Fruit fly (Drosophila melanogaster) whole organism, embryonic: ENCODE results near the gene CG14454.

Source experiments
- Adf1 ChIP-seq: fragments of 200-800 bp; sonication (Bioruptor generic); IDR thresholded peaks from 2 replicates; pipeline ENCODE4 v1.3.6; 2022; ENCODE audit warnings: missing biosample characterization, missing genetic modification characterization
- CG10209 ChIP-seq: fragments of 200-800 bp; sonication (Bioruptor generic); optimal IDR thresholded peaks from 3 replicates; lab custom pipeline; 2017; ENCODE audit warnings: missing biosample characterization, mild to moderate bottlenecking, missing genetic modification characterization, missing genetic modification reagents
- CG1024 ChIP-seq: fragments of 200-800 bp; sonication (Bioruptor generic); IDR thresholded peaks from 2 replicates; pipeline ENCODE4 v1.3.6; 2022; ENCODE audit warnings: missing biosample characterization, missing genetic modification characterization
- CG10543 ChIP-seq: fragments of 200-800 bp; sonication (Bioruptor generic); optimal IDR thresholded peaks from 3 replicates; lab custom pipeline; 2017; ENCODE audit warnings: missing biosample characterization, mild to moderate bottlenecking, missing genetic modification characterization, moderate library complexity
- CG11093 ChIP-seq: fragments of 200-800 bp; sonication (Bioruptor generic); IDR thresholded peaks from 3 replicates; pipeline ENCODE4 v1.3.6; 2022; ENCODE audit warnings: missing biosample characterization, missing genetic modification characterization
- CG13123 ChIP-seq: fragments of 200-800 bp; sonication (Bioruptor generic); optimal IDR thresholded peaks from 2 replicates; lab custom pipeline; 2016; ENCODE audit warnings: missing biosample characterization, missing genetic modification characterization
- CG14710 ChIP-seq: fragments of 200-800 bp; sonication (Bioruptor generic); optimal IDR thresholded peaks from 3 replicates; lab custom pipeline; 2019; ENCODE audit warnings: missing biosample characterization, mild to moderate bottlenecking, missing genetic modification characterization, moderate library complexity
- CG17912 ChIP-seq: fragments of 200-800 bp; sonication (Bioruptor generic); optimal IDR thresholded peaks from 2 replicates; lab custom pipeline; 2018; ENCODE audit warnings: missing biosample characterization, mild to moderate bottlenecking, missing genetic modification characterization
- CG1792 ChIP-seq: fragments of 200-800 bp; sonication (Bioruptor generic); optimal IDR thresholded peaks from 2 replicates; lab custom pipeline; 2016; ENCODE audit warnings: missing biosample characterization, missing genetic modification characterization
- CG18011 ChIP-seq: fragments of 200-800 bp; sonication (Bioruptor generic); optimal IDR thresholded peaks from 2 replicates; lab custom pipeline; 2017; ENCODE audit warnings: missing biosample characterization, missing genetic modification characterization, mild to moderate bottlenecking, moderate library complexity, missing genotype
- CG18476 ChIP-seq: fragments of 200-800 bp; sonication (Bioruptor generic); optimal IDR thresholded peaks from 2 replicates; lab custom pipeline; 2016; ENCODE audit warnings: missing biosample characterization, mild to moderate bottlenecking, missing genetic modification characterization
- CG2202 ChIP-seq: fragments of 200-800 bp; sonication (Bioruptor generic); optimal IDR thresholded peaks from 2 replicates; lab custom pipeline; 2018; ENCODE audit warnings: missing biosample characterization, mild to moderate bottlenecking, missing genetic modification characterization
- CG31441 ChIP-seq: fragments of 200-800 bp; sonication (Bioruptor generic); IDR thresholded peaks from 2 replicates; pipeline ENCODE4 v1.3.6; 2022; ENCODE audit warnings: missing biosample characterization, missing genetic modification characterization
- CG3995 ChIP-seq: fragments of 200-800 bp; sonication (Bioruptor generic); optimal IDR thresholded peaks from 3 replicates; lab custom pipeline; 2016; ENCODE audit warnings: missing biosample characterization, missing genetic modification characterization
- CG42726 ChIP-seq: fragments of 200-800 bp; sonication (Bioruptor generic); IDR thresholded peaks from 2 replicates; pipeline ENCODE4 v1.3.6; 2022; ENCODE audit warnings: missing biosample characterization, missing genetic modification characterization; ENCODE audit not compliant: partially characterized antibody
- CG5245 ChIP-seq: fragments of 200-800 bp; sonication (Bioruptor generic); optimal IDR thresholded peaks from 3 replicates; lab custom pipeline; 2016; ENCODE audit warnings: missing biosample characterization, missing genetic modification characterization
- CG7357 ChIP-seq: fragments of 200-800 bp; sonication (Bioruptor generic); IDR thresholded peaks from 3 replicates; pipeline ENCODE4 v1.3.6; 2022; ENCODE audit warnings: missing biosample characterization, missing genetic modification characterization
- CG7963 ChIP-seq: fragments of 200-800 bp; sonication (Bioruptor generic); IDR thresholded peaks from 3 replicates; pipeline ENCODE4 v1.3.6; 2022; ENCODE audit warnings: missing biosample characterization, missing genetic modification characterization; ENCODE audit not compliant: partially characterized antibody
- CG8290 ChIP-seq, 3 experiments: fragments of 200-800 bp; sonication (Bioruptor generic); optimal IDR thresholded peaks; 2 replicates each; lab custom pipeline; 2016 to 2019; ENCODE audit warnings: missing biosample characterization in 3 of 3, missing genetic modification characterization in 3 of 3, mild to moderate bottlenecking in 2 of 3, moderate library complexity in 1 of 3
- Deaf1 ChIP-seq: fragments of 200-800 bp; optimal IDR thresholded peaks from 3 replicates; lab custom pipeline; 2019; ENCODE audit warnings: missing biosample characterization, mild to moderate bottlenecking, missing genetic modification characterization, moderate library complexity
- Dek ChIP-seq: fragments of 200-800 bp; sonication (Bioruptor generic); optimal IDR thresholded peaks from 3 replicates; lab custom pipeline; 2019; ENCODE audit warnings: missing biosample characterization, mild to moderate bottlenecking, missing genetic modification characterization, moderate library complexity
- Dip2 ChIP-seq: fragments of 200-800 bp; sonication (Bioruptor generic); IDR thresholded peaks from 2 replicates; pipeline ENCODE4 v1.3.6; 2022; ENCODE audit warnings: missing biosample characterization, missing genetic modification characterization
- Dll ChIP-seq: fragments of 200-800 bp; sonication (Bioruptor generic); IDR thresholded peaks from 4 replicates; pipeline ENCODE4 v1.3.6; 2022; ENCODE audit warnings: missing biosample characterization, missing genetic modification characterization; ENCODE audit not compliant: partially characterized antibody
- HLH4C ChIP-seq: fragments of 200-800 bp; sonication (Bioruptor generic); IDR thresholded peaks from 3 replicates; pipeline ENCODE4 v1.3.6; 2022; ENCODE audit warnings: missing biosample characterization, missing genetic modification characterization; ENCODE audit not compliant: partially characterized antibody
- Hmr ChIP-seq: fragments of 200-800 bp; sonication (Bioruptor generic); optimal IDR thresholded peaks from 3 replicates; lab custom pipeline; 2017; ENCODE audit warnings: mild to moderate bottlenecking, missing biosample characterization, missing genetic modification reagents, missing genetic modification characterization
- Hr51 ChIP-seq, 2 experiments: fragments of 200-800 bp; sonication (Bioruptor generic); optimal IDR thresholded peaks; 2 replicates in 1 of 2; 3 replicates in 1 of 2; lab custom pipeline; 2016 to 2018; ENCODE audit warnings: missing biosample characterization in 2 of 2, missing genetic modification characterization in 2 of 2, mild to moderate bottlenecking in 1 of 2, moderate library complexity in 1 of 2
- Hsf ChIP-seq: fragments of 200-800 bp; sonication (Bioruptor generic); optimal IDR thresholded peaks from 3 replicates; lab custom pipeline; 2016; ENCODE audit warnings: missing biosample characterization, missing genetic modification characterization
- Kr ChIP-seq: fragments of 200-800 bp; sonication (Bioruptor generic); optimal IDR thresholded peaks from 2 replicates; lab custom pipeline; 2017; ENCODE audit warnings: missing biosample characterization, mild to moderate bottlenecking, missing genetic modification characterization
- Lhr ChIP-seq: fragments of 200-800 bp; sonication (Bioruptor generic); optimal IDR thresholded peaks from 3 replicates; lab custom pipeline; 2017; ENCODE audit warnings: mild to moderate bottlenecking, missing biosample characterization, missing genetic modification reagents, missing genetic modification characterization
- Lim3 ChIP-seq: fragments of 200-800 bp; sonication (Bioruptor generic); IDR thresholded peaks from 2 replicates; pipeline ENCODE4 v1.3.6; 2022; ENCODE audit warnings: missing biosample characterization, missing genetic modification characterization
- MTF-1 ChIP-seq: fragments of 200-800 bp; sonication (Bioruptor generic); optimal IDR thresholded peaks from 2 replicates; lab custom pipeline; 2018; ENCODE audit warnings: missing biosample characterization, mild to moderate bottlenecking, missing genetic modification characterization, borderline replicate concordance
- PHDP ChIP-seq: fragments of 200-800 bp; sonication (Bioruptor generic); optimal IDR thresholded peaks from 3 replicates; lab custom pipeline; 2018; ENCODE audit warnings: missing biosample characterization, mild to moderate bottlenecking, missing genetic modification characterization, moderate library complexity
- Ptx1 ChIP-seq: fragments of 200-800 bp; sonication (Bioruptor generic); IDR thresholded peaks from 2 replicates; pipeline ENCODE4 v1.3.6; 2022; ENCODE audit warnings: missing biosample characterization, missing genetic modification characterization
- Sox100B ChIP-seq: fragments of 200-800 bp; sonication (Bioruptor generic); optimal IDR thresholded peaks from 3 replicates; lab custom pipeline; 2018; ENCODE audit warnings: missing biosample characterization, mild to moderate bottlenecking, missing genetic modification characterization
- Ssrp ChIP-seq: fragments of 200-800 bp; sonication (Bioruptor generic); optimal IDR thresholded peaks from 2 replicates; lab custom pipeline; 2018; ENCODE audit warnings: missing biosample characterization, mild to moderate bottlenecking, missing genetic modification characterization, moderate library complexity
- ase ChIP-seq: fragments of 200-800 bp; sonication (Bioruptor generic); IDR thresholded peaks from 3 replicates; pipeline ENCODE4 v1.3.6; 2022; ENCODE audit warnings: missing biosample characterization, missing genetic modification characterization
- chn ChIP-seq: fragments of 200-800 bp; sonication (Bioruptor generic); optimal IDR thresholded peaks from 2 replicates; lab custom pipeline; 2016; ENCODE audit warnings: missing biosample characterization, missing genetic modification characterization
- dan ChIP-seq: fragments of 200-800 bp; sonication (Bioruptor generic); IDR thresholded peaks from 2 replicates; pipeline ENCODE4 v1.3.6; 2022; ENCODE audit warnings: missing biosample characterization, missing genetic modification characterization
- ems ChIP-seq: fragments of 200-800 bp; sonication (Bioruptor generic); optimal IDR thresholded peaks from 3 replicates; lab custom pipeline; 2016; ENCODE audit warnings: missing biosample characterization, missing genetic modification characterization
- fd102C ChIP-seq: fragments of 200-800 bp; sonication (Bioruptor generic); optimal IDR thresholded peaks from 2 replicates; lab custom pipeline; 2018; ENCODE audit warnings: missing biosample characterization, mild to moderate bottlenecking, missing genetic modification characterization, moderate library complexity
- ftz-f1 ChIP-seq: fragments of 200-800 bp; sonication (Bioruptor generic); optimal IDR thresholded peaks from 2 replicates; lab custom pipeline; 2016; ENCODE audit warnings: missing biosample characterization, missing genetic modification characterization
- nerfin-2 ChIP-seq: fragments of 200-800 bp; sonication (Bioruptor generic); IDR thresholded peaks from 2 replicates; pipeline ENCODE4 v1.3.6; 2022; ENCODE audit warnings: missing biosample characterization, missing genetic modification characterization; ENCODE audit not compliant: partially characterized antibody
- onecut ChIP-seq: fragments of 200-800 bp; sonication (Bioruptor generic); IDR thresholded peaks from 2 replicates; pipeline ENCODE4 v1.3.6; 2022; ENCODE audit warnings: missing biosample characterization, missing genetic modification characterization
- salm ChIP-seq: fragments of 200-800 bp; sonication (Bioruptor generic); optimal IDR thresholded peaks from 2 replicates; lab custom pipeline; 2018; ENCODE audit warnings: missing biosample characterization, mild to moderate bottlenecking, missing genetic modification characterization
- sc ChIP-seq, 3 experiments: fragments of >200 bp in 2 of 3; fragments of 200-800 bp in 1 of 3; sonication (Bioruptor generic) in 1 of 3; optimal IDR thresholded peaks; 2 replicates in 2 of 3; 3 replicates in 1 of 3; lab custom pipeline; 2017; ENCODE audit warnings: mild to moderate bottlenecking in 1 of 3, missing biosample characterization in 1 of 3, missing genetic modification characterization in 1 of 3, missing genetic modification reagents in 1 of 3
- slou ChIP-seq: fragments of 200-800 bp; sonication (Bioruptor generic); optimal IDR thresholded peaks from 3 replicates; lab custom pipeline; 2016; ENCODE audit warnings: missing biosample characterization, missing genetic modification characterization
- sug ChIP-seq: fragments of 200-800 bp; optimal IDR thresholded peaks from 2 replicates; lab custom pipeline; 2019; ENCODE audit warnings: missing biosample characterization, mild to moderate bottlenecking, missing genetic modification characterization, moderate library complexity
- zen2 ChIP-seq: fragments of 200-800 bp; sonication (Bioruptor generic); IDR thresholded peaks from 3 replicates; pipeline ENCODE4 v1.3.6; 2022; ENCODE audit warnings: missing biosample characterization, missing genetic modification characterization; ENCODE audit not compliant: partially characterized antibody

Gene CG14454

dm6 chr3L:22727739-22728335, 35.5 kb upstream of the CG14454 start, which contains the start of the genes CG14450 and CG11367 (continued):
- TF ChIP-seq nerfin-2 (GFP tag; lab: Robert Waterston, UW): 0 out of 2 replicates have a peak, but pooled peaks have one; percentile 33
- TF ChIP-seq CG13123 (GFP tag; lab: Kevin White, UChicago): no peak
- no peak for TF ChIP-seq Kr (GFP tag; lab: Kevin White, UChicago)
- TF ChIP-seq zen2 (GFP tag; lab: Robert Waterston, UW): no peak
- peak; percentile 61 for TF ChIP-seq CG10543 (GFP tag; lab: Kevin White, UChicago)
- no peak for TF ChIP-seq chn (GFP tag; lab: Kevin White, UChicago)
- TF ChIP-seq CG5245 (GFP tag; lab: Kevin White, UChicago): no peak
- TF ChIP-seq salm (tag; lab: Kevin White, UChicago): peak; percentile 39
- no peak for TF ChIP-seq CG11093 (GFP tag; lab: Robert Waterston, UW)
- peak; percentile 8 for TF ChIP-seq CG10209 (GFP tag; lab: Kevin White, UChicago)
- peak; percentile 46 for TF ChIP-seq Dek (tag; lab: Kevin White, UChicago)
- peak; percentile 62 for TF ChIP-seq HLH4C
- TF ChIP-seq CG1024: no peak
- TF ChIP-seq ase (GFP tag; lab: Robert Waterston, UW): no peak
- no peak for TF ChIP-seq Hr51 (GFP tag; optimal IDR thresholded peaks at IDR 0.05; lab: Kevin White, UChicago)
- TF ChIP-seq CG1792 (GFP tag; lab: Kevin White, UChicago): no peak
- TF ChIP-seq Lhr (GFP tag; lab: Kevin White, UChicago): peak; percentile 8
- peak; percentile 46 for TF ChIP-seq CG8290 (GFP tag; optimal IDR thresholded peaks at IDR 0.05; lab: Kevin White, UChicago)
- peak; percentile 26 to 55 for TF ChIP-seq CG8290 (tag; optimal IDR thresholded peaks at IDR 0.05; lab: Kevin White, UChicago)
- TF ChIP-seq CG42726 (GFP tag; lab: Robert Waterston, UW): no peak
- no peak for TF ChIP-seq dan (GFP tag; lab: Robert Waterston, UW)
- TF ChIP-seq CG14710 (tag; lab: Kevin White, UChicago): peak; percentile 67
- TF ChIP-seq sc (optimal IDR thresholded peaks at IDR 0.05; lab: Kevin White, UChicago): no peak
- no peak for TF ChIP-seq sc (GFP tag; optimal IDR thresholded peaks at IDR 0.05; lab: Kevin White, UChicago)
- TF ChIP-seq CG31441 (GFP tag; lab: Robert Waterston, UW): peak; percentile 61
- TF ChIP-seq CG7963 (GFP tag; lab: Robert Waterston, UW): no peak
- no peak for TF ChIP-seq CG2202 (tag; lab: Kevin White, UChicago)
- TF ChIP-seq Hmr (GFP tag; lab: Kevin White, UChicago): peak; percentile 11
- no peak for TF ChIP-seq CG18011 (GFP tag; lab: Kevin White, UChicago)
- TF ChIP-seq Dip2 (GFP tag; lab: Robert Waterston, UW): no peak
- no peak for TF ChIP-seq ems (GFP tag; lab: Kevin White, UChicago)
- TF ChIP-seq CG7357: no peak
- TF ChIP-seq PHDP (tag; lab: Kevin White, UChicago): peak; percentile 36
- peak; percentile 89 for TF ChIP-seq Deaf1 (tag; lab: Kevin White, UChicago)
- peak; percentile 55 for TF ChIP-seq sug
- TF ChIP-seq Hsf (GFP tag; lab: Kevin White, UChicago): no peak
- no peak for TF ChIP-seq Ssrp (tag; lab: Kevin White, UChicago)
- no peak for TF ChIP-seq Lim3 (GFP tag; lab: Robert Waterston, UW)
- TF ChIP-seq Dll (GFP tag; lab: Robert Waterston, UW): peak; percentile 88
- TF ChIP-seq CG18476 (GFP tag; lab: Kevin White, UChicago): no peak
- TF ChIP-seq slou (GFP tag; lab: Kevin White, UChicago): no peak
- peak; percentile 39 for TF ChIP-seq Sox100B
- peak; percentile 31 for TF ChIP-seq MTF-1 (GFP tag; lab: Kevin White, UChicago)
- peak; percentile 63 for TF ChIP-seq Adf1 (GFP tag; lab: Robert Waterston, UW)
- TF ChIP-seq Ptx1: no peak
- TF ChIP-seq fd102C (GFP tag; lab: Kevin White, UChicago): no peak
- peak; percentile 86 for TF ChIP-seq CG3995 (GFP tag; lab: Kevin White, UChicago)
- TF ChIP-seq CG17912 (GFP tag; lab: Kevin White, UChicago): no peak
- TF ChIP-seq onecut (GFP tag; lab: Robert Waterston, UW): no peak; the same call in 1 of the 2 replicates
- no peak for TF ChIP-seq ftz-f1
